Fruit fly (Drosophila melanogaster) whole organism, embryonic: ENCODE data around the gene Vdup1.
A peak's percentile ranks its signal among the peaks of the same experiment; 100 is the strongest.

Experiments
- C15 ChIP-seq: fragments of 200-800 bp; sonication (Bioruptor generic); IDR thresholded peaks from 3 replicates; pipeline ENCODE4 v1.3.6; 2022; ENCODE audit warnings: missing biosample characterization, missing genetic modification characterization
- CG10654 ChIP-seq: fragments of 200-800 bp; sonication (Bioruptor generic); optimal IDR thresholded peaks from 2 replicates; lab custom pipeline; 2016; ENCODE audit warnings: missing biosample characterization, missing genetic modification characterization
- CG10979 ChIP-seq: fragments of 200-800 bp; sonication (Bioruptor generic); optimal IDR thresholded peaks from 2 replicates; lab custom pipeline; 2018; ENCODE audit warnings: missing biosample characterization, mild to moderate bottlenecking, missing genetic modification characterization, moderate library complexity
- CG12236 ChIP-seq: fragments of 200-800 bp; sonication (Bioruptor generic); optimal IDR thresholded peaks from 2 replicates; lab custom pipeline; 2016; ENCODE audit warnings: missing biosample characterization, missing genetic modification characterization
- CG12391 ChIP-seq: fragments of 200-800 bp; sonication (Bioruptor generic); optimal IDR thresholded peaks from 3 replicates; lab custom pipeline; 2018; ENCODE audit warnings: missing biosample characterization, mild to moderate bottlenecking, missing genetic modification characterization, moderate library complexity
- CG14050 ChIP-seq: fragments of 200-800 bp; sonication (Bioruptor generic); IDR thresholded peaks from 3 replicates; pipeline ENCODE4 v1.3.6; 2022; ENCODE audit warnings: missing biosample characterization, missing genetic modification characterization
- CG14441 ChIP-seq: fragments of 200-800 bp; sonication (Bioruptor generic); IDR thresholded peaks from 2 replicates; pipeline ENCODE4 v1.3.6; 2022; ENCODE audit warnings: missing biosample characterization, missing genetic modification characterization
- CG1603 ChIP-seq: fragments of 200-800 bp; sonication (Bioruptor generic); optimal IDR thresholded peaks from 2 replicates; lab custom pipeline; 2019; ENCODE audit warnings: missing biosample characterization, mild to moderate bottlenecking, missing genetic modification characterization, moderate library complexity
- CG17328 ChIP-seq: fragments of 200-800 bp; sonication (Bioruptor generic); IDR thresholded peaks from 2 replicates; pipeline ENCODE4 v1.3.6; 2022; ENCODE audit warnings: missing biosample characterization, missing genetic modification characterization
- CG18599 ChIP-seq: fragments of 200-800 bp; sonication (Bioruptor generic); optimal IDR thresholded peaks from 3 replicates; lab custom pipeline; 2017; ENCODE audit warnings: missing biosample characterization, missing genetic modification characterization, mild to moderate bottlenecking, moderate library complexity, missing genetic modification reagents
- CG2116 ChIP-seq: fragments of 200-800 bp; sonication (Bioruptor generic); optimal IDR thresholded peaks from 3 replicates; lab custom pipeline; 2018; ENCODE audit warnings: missing biosample characterization, mild to moderate bottlenecking, missing genetic modification characterization
- CG2202 ChIP-seq: fragments of 200-800 bp; sonication (Bioruptor generic); optimal IDR thresholded peaks from 2 replicates; lab custom pipeline; 2018; ENCODE audit warnings: missing biosample characterization, mild to moderate bottlenecking, missing genetic modification characterization
- CG30020 ChIP-seq: fragments of 200-800 bp; optimal IDR thresholded peaks from 2 replicates; lab custom pipeline; 2019; ENCODE audit warnings: missing biosample characterization, mild to moderate bottlenecking, missing genetic modification characterization, moderate library complexity
- CG31365 ChIP-seq: fragments of 200-800 bp; sonication (Bioruptor generic); optimal IDR thresholded peaks from 2 replicates; lab custom pipeline; 2018; ENCODE audit warnings: missing biosample characterization, mild to moderate bottlenecking, missing genetic modification characterization
- CG33557 ChIP-seq: fragments of 200-800 bp; sonication (Bioruptor generic); optimal IDR thresholded peaks from 2 replicates; lab custom pipeline; 2019; ENCODE audit warnings: missing biosample characterization, mild to moderate bottlenecking, missing genetic modification characterization, moderate library complexity
- CG3407 ChIP-seq: fragments of 200-800 bp; sonication (Bioruptor generic); optimal IDR thresholded peaks from 2 replicates; lab custom pipeline; 2018; ENCODE audit warnings: missing biosample characterization, mild to moderate bottlenecking, missing genetic modification characterization
- CG4328 ChIP-seq: fragments of 200-800 bp; sonication (Bioruptor generic); optimal IDR thresholded peaks from 3 replicates; lab custom pipeline; 2017; ENCODE audit warnings: missing biosample characterization, missing genetic modification reagents, missing genetic modification characterization
- CG4424 ChIP-seq: fragments of 200-800 bp; sonication (Bioruptor generic); optimal IDR thresholded peaks from 3 replicates; lab custom pipeline; 2016; ENCODE audit warnings: missing biosample characterization, missing genetic modification characterization
- CG6254 ChIP-seq: fragments of 200-800 bp; sonication (Bioruptor generic); optimal IDR thresholded peaks from 3 replicates; lab custom pipeline; 2017; ENCODE audit warnings: mild to moderate bottlenecking, missing biosample characterization, missing genetic modification reagents, missing genetic modification characterization
- CG7963 ChIP-seq: fragments of 200-800 bp; sonication (Bioruptor generic); IDR thresholded peaks from 3 replicates; pipeline ENCODE4 v1.3.6; 2022; ENCODE audit warnings: missing biosample characterization, missing genetic modification characterization; ENCODE audit not compliant: partially characterized antibody
- CG9727 ChIP-seq: fragments of 200-800 bp; sonication (Bioruptor generic); optimal IDR thresholded peaks from 3 replicates; lab custom pipeline; 2017; ENCODE audit warnings: missing biosample characterization, mild to moderate bottlenecking, missing genetic modification characterization
- CTCF ChIP-seq: fragments of 200-800 bp; sonication (Bioruptor generic); optimal IDR thresholded peaks from 2 replicates; lab custom pipeline; 2017; ENCODE audit warnings: missing biosample characterization, mild to moderate bottlenecking, missing genetic modification characterization, moderate library complexity
- Dad ChIP-seq: fragments of 200-800 bp; sonication (Bioruptor generic); optimal IDR thresholded peaks from 3 replicates; lab custom pipeline; 2016; ENCODE audit warnings: missing biosample characterization, missing genetic modification characterization
- Dek ChIP-seq: fragments of 200-800 bp; sonication (Bioruptor generic); optimal IDR thresholded peaks from 3 replicates; lab custom pipeline; 2019; ENCODE audit warnings: missing biosample characterization, mild to moderate bottlenecking, missing genetic modification characterization, moderate library complexity
- Dip2 ChIP-seq: fragments of 200-800 bp; sonication (Bioruptor generic); IDR thresholded peaks from 2 replicates; pipeline ENCODE4 v1.3.6; 2022; ENCODE audit warnings: missing biosample characterization, missing genetic modification characterization
- HLH54F ChIP-seq: fragments of 200-800 bp; sonication (Bioruptor generic); optimal IDR thresholded peaks from 3 replicates; lab custom pipeline; 2016; ENCODE audit warnings: missing biosample characterization, missing genetic modification characterization
- Hr78 ChIP-seq, 2 experiments: fragments of 200-800 bp in 1 of 2; fragments of >200 bp in 1 of 2; sonication (Bioruptor generic) in 1 of 2; optimal IDR thresholded peaks; 2 replicates each; lab custom pipeline; 2017 to 2019; ENCODE audit warnings: missing biosample characterization in 2 of 2, missing genetic modification characterization in 2 of 2, mild to moderate bottlenecking in 1 of 2, moderate library complexity in 1 of 2
- Mad ChIP-seq: fragments of 200-800 bp; sonication (Bioruptor generic); optimal IDR thresholded peaks from 2 replicates; lab custom pipeline; 2016; ENCODE audit warnings: missing biosample characterization, missing genetic modification characterization
- PHDP ChIP-seq: fragments of 200-800 bp; sonication (Bioruptor generic); optimal IDR thresholded peaks from 3 replicates; lab custom pipeline; 2018; ENCODE audit warnings: missing biosample characterization, mild to moderate bottlenecking, missing genetic modification characterization, moderate library complexity
- Ravus ChIP-seq: fragments of 200-800 bp; sonication (Bioruptor generic); IDR thresholded peaks from 2 replicates; pipeline ENCODE4 v1.3.6; 2022; ENCODE audit warnings: missing biosample characterization, missing genetic modification characterization
- Taf1 ChIP-seq: fragments of 200-800 bp; sonication (Bioruptor generic); IDR thresholded peaks from 2 replicates; pipeline ENCODE4 v1.3.6; 2022; ENCODE audit warnings: missing biosample characterization, missing genetic modification characterization
- Tbp ChIP-seq: fragments of >200 bp; optimal IDR thresholded peaks from 2 replicates; lab custom pipeline; 2018; ENCODE audit warnings: missing biosample characterization, missing genetic modification characterization
- az2 ChIP-seq: fragments of 200-800 bp; sonication (Bioruptor generic); optimal IDR thresholded peaks from 3 replicates; lab custom pipeline; 2016; ENCODE audit warnings: missing biosample characterization, missing genetic modification characterization
- bigmax ChIP-seq: fragments of 200-800 bp; sonication (Bioruptor generic); optimal IDR thresholded peaks from 2 replicates; lab custom pipeline; 2018; ENCODE audit warnings: missing biosample characterization, mild to moderate bottlenecking, missing genetic modification characterization
- cato ChIP-seq: fragments of 200-800 bp; sonication (Bioruptor generic); optimal IDR thresholded peaks from 2 replicates; lab custom pipeline; 2016; ENCODE audit warnings: missing biosample characterization, missing genetic modification characterization, borderline replicate concordance
- dmrt99B ChIP-seq: fragments of 200-800 bp; sonication (Bioruptor generic); optimal IDR thresholded peaks from 2 replicates; lab custom pipeline; 2018; ENCODE audit warnings: missing biosample characterization, mild to moderate bottlenecking, missing genetic modification characterization, moderate library complexity
- en ChIP-seq: fragments of 200-800 bp; sonication (Bioruptor generic); optimal IDR thresholded peaks from 2 replicates; lab custom pipeline; 2016; ENCODE audit warnings: missing biosample characterization, missing genetic modification characterization
- esg ChIP-seq: fragments of 200-800 bp; sonication (Bioruptor generic); conservative IDR thresholded peaks from 2 replicates; pipeline ENCODE4 v1.3.6; 2022; ENCODE audit warnings: missing biosample characterization, missing genetic modification characterization
- fru ChIP-seq: fragments of >200 bp; optimal IDR thresholded peaks from 2 replicates; lab custom pipeline; 2017
- fu2 ChIP-seq: fragments of 200-800 bp; sonication (Bioruptor generic); optimal IDR thresholded peaks from 2 replicates; lab custom pipeline; 2016; ENCODE audit warnings: missing biosample characterization, missing genetic modification characterization
- ind ChIP-seq: fragments of 200-800 bp; sonication (Bioruptor generic); optimal IDR thresholded peaks from 3 replicates; lab custom pipeline; 2016; ENCODE audit warnings: missing biosample characterization, missing genetic modification characterization
- kah ChIP-seq: fragments of 200-800 bp; sonication (Bioruptor generic); optimal IDR thresholded peaks from 2 replicates; lab custom pipeline; 2018; ENCODE audit warnings: missing biosample characterization, mild to moderate bottlenecking, missing genetic modification characterization
- lola ChIP-seq, 3 experiments: fragments of >200 bp in 2 of 3; fragments of 200-800 bp in 1 of 3; sonication (Bioruptor generic) in 1 of 3; optimal IDR thresholded peaks; 2 replicates each; lab custom pipeline; 2017 to 2019; ENCODE audit warnings: missing biosample characterization in 3 of 3, missing genetic modification characterization in 3 of 3, mild to moderate bottlenecking in 1 of 3, moderate library complexity in 1 of 3
- nerfin-1 ChIP-seq: fragments of 200-800 bp; sonication (Bioruptor generic); optimal IDR thresholded peaks from 3 replicates; lab custom pipeline; 2019; ENCODE audit warnings: missing biosample characterization, mild to moderate bottlenecking, missing genetic modification characterization, moderate library complexity
- oc ChIP-seq: fragments of 200-800 bp; sonication (Bioruptor generic); optimal IDR thresholded peaks from 2 replicates; lab custom pipeline; 2018; ENCODE audit warnings: missing biosample characterization, mild to moderate bottlenecking, missing genetic modification characterization, moderate library complexity
- sens ChIP-seq: fragments of 200-800 bp; sonication (Bioruptor generic); peaks from one replicate; lab custom pipeline; 2016; ENCODE audit warnings: missing biosample characterization, missing genetic modification characterization
- seq ChIP-seq: fragments of 200-800 bp; sonication (Bioruptor generic); IDR thresholded peaks from 2 replicates; pipeline ENCODE4 v1.3.6; 2022; ENCODE audit warnings: missing biosample characterization, missing genetic modification characterization
- so ChIP-seq: fragments of 200-800 bp; sonication (Bioruptor generic); IDR thresholded peaks from 3 replicates; pipeline ENCODE4 v1.3.6; 2022; ENCODE audit warnings: missing biosample characterization, missing genetic modification characterization
- wek ChIP-seq: fragments of 200-800 bp; sonication (Bioruptor generic); optimal IDR thresholded peaks from 3 replicates; lab custom pipeline; 2018; ENCODE audit warnings: missing biosample characterization, mild to moderate bottlenecking, missing genetic modification characterization, moderate library complexity
- z ChIP-seq: fragments of 200-800 bp; sonication (Bioruptor generic); IDR thresholded peaks from 3 replicates; pipeline ENCODE4 v1.3.6; 2022; ENCODE audit warnings: missing biosample characterization, missing genetic modification characterization
- zfh2 ChIP-seq: fragments of 200-800 bp; sonication (Bioruptor generic); optimal IDR thresholded peaks from 2 replicates; lab custom pipeline; 2016; ENCODE audit warnings: missing biosample characterization, missing genetic modification characterization

Gene Vdup1

dm6 chr3L:199050-199745 is 20.4 kb upstream of the Vdup1 start (continued):
- TF ChIP-seq seq (GFP tag; lab: Robert Waterston, UW): 0 out of 2 replicates have a peak, but pooled peaks have one; percentile 32
- TF ChIP-seq CG2202 (tag; lab: Kevin White, UChicago): no peak
- TF ChIP-seq CG7963 (GFP tag; lab: Robert Waterston, UW): no peak
- TF ChIP-seq Dad (GFP tag; lab: Kevin White, UChicago): peak; percentile 42
- TF ChIP-seq CG12236 (GFP tag; lab: Kevin White, UChicago): no peak
- TF ChIP-seq CG14050 (GFP tag; lab: Robert Waterston, UW): no peak
- peak; percentile 83 for TF ChIP-seq kah (GFP tag; lab: Kevin White, UChicago)
- TF ChIP-seq CG12391 (tag; lab: Kevin White, UChicago): no peak
- no peak for TF ChIP-seq Dip2
- TF ChIP-seq sens (GFP tag; lab: Kevin White, UChicago): no peak
- no peak for TF ChIP-seq lola (GFP tag; optimal IDR thresholded peaks at IDR 0.05; lab: Kevin White, UChicago)
- no peak for TF ChIP-seq CG1603
- peak; percentile 25 for TF ChIP-seq zfh2 (GFP tag; lab: Kevin White, UChicago)
- no peak for TF ChIP-seq bigmax (GFP tag; lab: Kevin White, UChicago)
- TF ChIP-seq CTCF (GFP tag; lab: Kevin White, UChicago): peak; percentile 37
- TF ChIP-seq CG33557 (GFP tag; lab: Kevin White, UChicago): no peak
- TF ChIP-seq Ravus (GFP tag; lab: Robert Waterston, UW): no peak
- TF ChIP-seq CG31365: peak; percentile 70
- no peak for TF ChIP-seq fru
- peak; percentile 32 for TF ChIP-seq fu2 (GFP tag; lab: Kevin White, UChicago)
- no peak for TF ChIP-seq Taf1 (GFP tag; lab: Robert Waterston, UW)
- no peak for TF ChIP-seq CG4328 (GFP tag; lab: Kevin White, UChicago)
- TF ChIP-seq esg (GFP tag; lab: Robert Waterston, UW): no peak
- TF ChIP-seq CG17328 (GFP tag; lab: Robert Waterston, UW): no peak
- TF ChIP-seq CG4424: no peak
- peak; percentile 15 for TF ChIP-seq nerfin-1 (tag; lab: Kevin White, UChicago)
- no peak for TF ChIP-seq CG18599 (GFP tag; lab: Kevin White, UChicago)
- no peak for TF ChIP-seq CG30020
- TF ChIP-seq CG6254 (GFP tag; lab: Kevin White, UChicago): no peak
- no peak for TF ChIP-seq dmrt99B (tag; lab: Kevin White, UChicago)
- TF ChIP-seq wek (GFP tag; lab: Kevin White, UChicago): no peak
- TF ChIP-seq so: no peak
- no peak for TF ChIP-seq oc (tag; lab: Kevin White, UChicago)
- TF ChIP-seq CG3407 (GFP tag; lab: Kevin White, UChicago): no peak
- TF ChIP-seq cato (GFP tag; lab: Kevin White, UChicago): no peak
- peak; percentile 36 for TF ChIP-seq Mad
- TF ChIP-seq Tbp: no peak
- no peak for TF ChIP-seq CG2116 (GFP tag; lab: Kevin White, UChicago)
- TF ChIP-seq HLH54F (GFP tag; lab: Kevin White, UChicago): no peak
- TF ChIP-seq Dek (tag; lab: Kevin White, UChicago): peak; percentile 35
- TF ChIP-seq CG10654 (GFP tag; lab: Kevin White, UChicago): no peak
- TF ChIP-seq C15 (GFP tag; lab: Robert Waterston, UW): no peak
- TF ChIP-seq CG10979: peak; percentile 3
- TF ChIP-seq z: peak; percentile 25; the same call in 1 of the 3 replicates
- TF ChIP-seq CG9727 (GFP tag; lab: Kevin White, UChicago): no peak
- TF ChIP-seq CG14441 (GFP tag; lab: Robert Waterston, UW): no peak
- TF ChIP-seq Hr78 (GFP tag; optimal IDR thresholded peaks at IDR 0.05; lab: Kevin White, UChicago): no peak
- TF ChIP-seq en (GFP tag; lab: Kevin White, UChicago): no peak
- no peak for TF ChIP-seq ind (GFP tag; lab: Kevin White, UChicago)
- TF ChIP-seq PHDP: no peak
- TF ChIP-seq az2 (GFP tag; lab: Kevin White, UChicago): no peak
